Fruit fly (Drosophila melanogaster): Measurements from ENCODE around the gene CG13786.
A peak's percentile ranks its signal among the peaks of the same experiment; 100 is the strongest.

The CG13786 gene

DNA sequence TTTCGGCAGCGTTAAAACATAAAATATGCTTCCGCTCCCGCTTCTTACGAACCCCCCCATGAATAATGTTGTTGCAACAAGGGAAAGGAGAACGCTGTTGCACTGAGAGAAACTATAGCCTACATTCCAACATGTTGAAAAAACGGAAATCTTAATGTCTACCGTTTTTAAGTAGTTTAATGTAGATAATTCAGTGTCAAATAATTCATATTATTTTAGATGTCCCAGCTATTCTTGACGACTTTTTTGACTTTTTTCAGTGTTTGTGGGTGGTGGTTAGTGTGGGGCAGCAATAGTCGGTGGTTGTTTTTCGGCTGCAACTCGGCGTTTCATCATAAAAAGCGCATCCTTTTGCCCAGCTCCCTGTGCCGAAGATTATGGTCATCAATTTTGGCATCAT, 9.2 kb upstream of the CG13786 start (continued):
- TF ChIP-seq CG5180 (GFP tag; optimal IDR thresholded peaks at IDR 0.05) = peak; percentile 35
- no peak for TF ChIP-seq trh (GFP tag; optimal IDR thresholded peaks at IDR 0.05)
- TF ChIP-seq bsh (GFP tag; optimal IDR thresholded peaks at IDR 0.05) = peak in 1 of 2 experiments; percentile 87
- TF ChIP-seq vfl (GFP tag; optimal IDR thresholded peaks at IDR 0.05) = no peak
- TF ChIP-seq nmo (GFP tag; optimal IDR thresholded peaks at IDR 0.05) = peak; percentile 63
- peak; percentile 40 for TF ChIP-seq CG4424 (GFP tag; optimal IDR thresholded peaks at IDR 0.05)
- peak; percentile 41 for TF ChIP-seq sens-2 (GFP tag; IDR thresholded peaks at IDR 0.05)
- TF ChIP-seq fu2 (GFP tag; optimal IDR thresholded peaks at IDR 0.05) = no peak
- peak; percentile 7 for TF ChIP-seq her (GFP tag; optimal IDR thresholded peaks at IDR 0.05)
- TF ChIP-seq exex (tag; optimal IDR thresholded peaks at IDR 0.05) = no peak
- no peak for TF ChIP-seq pfk (GFP tag; optimal IDR thresholded peaks at IDR 0.05)
- no peak for TF ChIP-seq gsb (GFP tag; IDR thresholded peaks at IDR 0.05)
- no peak for TF ChIP-seq YL-1 (GFP tag; optimal IDR thresholded peaks at IDR 0.05)
- no peak; the same call in 1 of the 2 replicates for TF ChIP-seq ranshi (GFP tag; IDR thresholded peaks at IDR 0.05)
- no peak for TF ChIP-seq ind (GFP tag; optimal IDR thresholded peaks at IDR 0.05)
- TF ChIP-seq wdn (GFP tag; IDR thresholded peaks at IDR 0.05) = no peak
- TF ChIP-seq CG12391 (tag; optimal IDR thresholded peaks at IDR 0.05) = peak; percentile 72
- TF ChIP-seq Xbp1 (GFP tag; optimal IDR thresholded peaks at IDR 0.05) = peak; percentile 65
- TF ChIP-seq CG1529 (GFP tag; optimal IDR thresholded peaks at IDR 0.05) = peak; percentile 54
- peak in 1 of 2 experiments; percentile 20 for TF ChIP-seq Pdp1 (GFP tag; optimal IDR thresholded peaks at IDR 0.05)
- no peak for TF ChIP-seq CG3281 (GFP tag; optimal IDR thresholded peaks at IDR 0.05)
- no peak for TF ChIP-seq Sry-β (GFP tag; optimal IDR thresholded peaks at IDR 0.05)
- TF ChIP-seq trem (tag; optimal IDR thresholded peaks at IDR 0.05) = peak; percentile 52
- TF ChIP-seq CG3163 (GFP tag; optimal IDR thresholded peaks at IDR 0.05) = no peak
- peak; percentile 12 for TF ChIP-seq Mad (GFP tag; optimal IDR thresholded peaks at IDR 0.05)
- TF ChIP-seq wek (GFP tag; optimal IDR thresholded peaks at IDR 0.05) = peak; percentile 30
- no peak for TF ChIP-seq Ets97D (GFP tag; optimal IDR thresholded peaks at IDR 0.05)
- no peak for TF ChIP-seq CG13296 (GFP tag; optimal IDR thresholded peaks at IDR 0.05)
- no peak for TF ChIP-seq CG6654 (GFP tag; optimal IDR thresholded peaks at IDR 0.05)
- TF ChIP-seq Dip2 (GFP tag; IDR thresholded peaks at IDR 0.05) = no peak
- TF ChIP-seq CG10654 (GFP tag; optimal IDR thresholded peaks at IDR 0.05) = no peak
- TF ChIP-seq salm (tag; optimal IDR thresholded peaks at IDR 0.05) = no peak
- peak; percentile 13 for TF ChIP-seq HLH54F (GFP tag; optimal IDR thresholded peaks at IDR 0.05)
- peak; percentile 62 for TF ChIP-seq gsb-n (tag; optimal IDR thresholded peaks at IDR 0.05)
- no peak for TF ChIP-seq maf-S (GFP tag; optimal IDR thresholded peaks at IDR 0.05)
- no peak for TF ChIP-seq CG2116 (GFP tag; optimal IDR thresholded peaks at IDR 0.05)
- no peak for TF ChIP-seq Rx (GFP tag; IDR thresholded peaks at IDR 0.05)
- no peak for TF ChIP-seq CG7372 (GFP tag; IDR thresholded peaks at IDR 0.05)
- TF ChIP-seq Taf1 (GFP tag; IDR thresholded peaks at IDR 0.05) = no peak
- no peak for TF ChIP-seq dimm (GFP tag; IDR thresholded peaks at IDR 0.05)
- TF ChIP-seq sisA (GFP tag; IDR thresholded peaks at IDR 0.05) = peak; percentile 66
- TF ChIP-seq CG6175 (GFP tag; IDR thresholded peaks at IDR 0.05) = no peak
- TF ChIP-seq CG18476 (GFP tag; optimal IDR thresholded peaks at IDR 0.05) = no peak
- no peak for TF ChIP-seq ERR (GFP tag; optimal IDR thresholded peaks at IDR 0.05)
- no peak for TF ChIP-seq p53 (GFP tag; optimal IDR thresholded peaks at IDR 0.05)
- TF ChIP-seq Dp (GFP tag; optimal IDR thresholded peaks at IDR 0.05) = no peak
- TF ChIP-seq Ets65A (GFP tag) = peak; percentile 96
- no peak for TF ChIP-seq hkb (optimal IDR thresholded peaks at IDR 0.05)
- peak; percentile 59 for TF ChIP-seq hkb (GFP tag; IDR thresholded peaks at IDR 0.05)
